Worm (Caenorhabditis elegans) whole organism, mixed stage, embryonic: Measurements from ENCODE around the gene C33D9.3.

ENCODE experiments used
- bed-3 ChIP-seq: fragments of 200-800 bp; sonication (Bioruptor generic); optimal IDR thresholded peaks from 3 replicates; lab custom pipeline; 2018; ENCODE audit warnings: mild to moderate bottlenecking, missing genetic modification characterization, moderate library complexity, missing compliant biosample characterization
- ces-1 ChIP-seq: fragments of 150-350 bp; optimal IDR thresholded peaks from 2 replicates; lab custom pipeline; 2014; ENCODE audit warnings: missing biosample characterization, missing genetic modification reagents, missing genetic modification characterization
- lsy-2 ChIP-seq: fragments of 150-350 bp; optimal IDR thresholded peaks from 2 replicates; lab custom pipeline; 2014; ENCODE audit warnings: missing biosample characterization, missing genetic modification characterization
- pha-4 ChIP-seq: fragments of 150-350 bp; optimal IDR thresholded peaks from 2 replicates; lab custom pipeline; 2018; ENCODE audit warnings: missing biosample characterization, missing genetic modification reagents, missing genetic modification characterization
- snpc-4 ChIP-seq: fragments of 150-350 bp; optimal IDR thresholded peaks from 2 replicates; lab custom pipeline; 2014; ENCODE audit warnings: missing biosample characterization, missing genetic modification characterization
- unc-62 ChIP-seq: fragments of 150-350 bp; optimal IDR thresholded peaks from 2 replicates; lab custom pipeline; 2014; ENCODE audit warnings: missing biosample characterization, missing genetic modification reagents, missing genetic modification characterization

DNA sequence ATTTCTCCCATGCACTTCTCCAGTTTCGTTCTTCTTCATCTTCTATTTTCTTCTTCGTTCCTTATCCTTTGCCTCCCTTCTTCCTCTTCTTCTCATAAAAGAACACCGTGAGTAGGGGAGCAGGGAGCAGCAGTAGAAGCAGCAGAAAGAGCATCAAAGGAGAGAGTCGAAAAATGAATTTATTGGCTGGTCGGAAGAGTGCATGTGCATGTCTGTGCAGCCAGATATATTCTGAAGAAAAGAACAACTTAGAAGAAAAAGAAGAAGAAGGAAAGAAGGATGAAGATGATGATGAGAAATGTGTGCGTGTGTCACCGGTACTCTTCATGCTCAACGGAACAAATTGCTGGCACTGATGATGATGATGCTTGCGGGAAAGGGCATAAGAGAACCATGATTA, 3.5 kb upstream of the C33D9.3 start:
- no peak for TF ChIP-seq bed-3 (GFP tag; lab: Kevin White, UChicago)
- TF ChIP-seq lsy-2, result no peak
- peak; percentile 50 for TF ChIP-seq ces-1
- no peak for TF ChIP-seq unc-62 (GFP tag; lab: Kevin White, UChicago)
- no peak for TF ChIP-seq snpc-4 (tag; lab: Kevin White, UChicago)
- TF ChIP-seq pha-4, result no peak
